Worm (Caenorhabditis elegans) whole organism, early embryonic: ENCODE results near the gene nipi-3.

Experiments
- B0310.2 ChIP-seq: sonication (generic microtip); optimal IDR thresholded peaks from 2 replicates; lab custom pipeline; 2016; ENCODE audit warnings: mild to moderate bottlenecking, missing genetic modification characterization, missing compliant biosample characterization
- F13C5.2 ChIP-seq: sonication (generic microtip); optimal IDR thresholded peaks from 2 replicates; lab custom pipeline; 2017; ENCODE audit warnings: mild to moderate bottlenecking, missing genetic modification characterization, inconsistent platforms, missing compliant biosample characterization
- aly-1 ChIP-seq: sonication (generic microtip); optimal IDR thresholded peaks from 2 replicates; lab custom pipeline; 2016; ENCODE audit warnings: missing genetic modification characterization, missing compliant biosample characterization
- ama-1 ChIP-seq: fragments of 150-350 bp; optimal IDR thresholded peaks from 2 replicates; lab custom pipeline; 2014
- ceh-13 ChIP-seq: fragments of 200-800 bp; sonication (Bioruptor generic); optimal IDR thresholded peaks from 2 replicates; lab custom pipeline; 2018; ENCODE audit warnings: mild to moderate bottlenecking, missing genetic modification characterization, missing compliant biosample characterization
- ceh-36 ChIP-seq: sonication (generic microtip); optimal IDR thresholded peaks from 2 replicates; lab custom pipeline; 2016; ENCODE audit warnings: missing genetic modification characterization, inconsistent platforms, missing compliant biosample characterization
- ets-7 ChIP-seq: sonication (generic microtip); optimal IDR thresholded peaks from 2 replicates; lab custom pipeline; 2016; ENCODE audit warnings: missing genotype, missing genetic modification characterization, missing compliant biosample characterization
- flt-1 ChIP-seq: fragments of 200-800 bp; sonication (Bioruptor generic); IDR thresholded peaks from 2 replicates; pipeline ENCODE4 v1.3.6; 2022; ENCODE audit warnings: missing genetic modification characterization, missing compliant biosample characterization
- hmbx-1 ChIP-seq: sonication (generic microtip); optimal IDR thresholded peaks from 2 replicates; lab custom pipeline; 2016; ENCODE audit warnings: mild to moderate bottlenecking, missing genetic modification characterization, missing compliant biosample characterization
- hmg-4 ChIP-seq: fragments of 200-800 bp; sonication (Bioruptor generic); optimal IDR thresholded peaks from 2 replicates; lab custom pipeline; 2018; ENCODE audit warnings: mild to moderate bottlenecking, missing genetic modification characterization, missing compliant biosample characterization
- hnd-1 ChIP-seq: sonication (generic microtip); optimal IDR thresholded peaks from 2 replicates; lab custom pipeline; 2016; ENCODE audit warnings: missing genetic modification characterization, missing compliant biosample characterization
- pes-1 ChIP-seq: fragments of 200-800 bp; sonication (Bioruptor generic); IDR thresholded peaks from 2 replicates; pipeline ENCODE4 v1.3.6; 2022; ENCODE audit warnings: missing genetic modification reagents, missing genetic modification characterization, missing compliant biosample characterization
- scrt-1 ChIP-seq: fragments of 200-800 bp; sonication (Bioruptor generic); IDR thresholded peaks from 2 replicates; pipeline ENCODE4 v1.3.6; 2022; ENCODE audit warnings: missing genetic modification characterization, missing compliant biosample characterization
- sea-1 ChIP-seq: fragments of 200-800 bp; sonication (Bioruptor generic); conservative IDR thresholded peaks from 2 replicates; pipeline ENCODE4 v1.3.6; 2022; ENCODE audit warnings: missing genetic modification characterization, missing compliant biosample characterization
- tbx-11 ChIP-seq: fragments of 200-800 bp; sonication (Bioruptor generic); IDR thresholded peaks from 2 replicates; pipeline ENCODE4 v1.3.6; 2022; ENCODE audit warnings: missing genetic modification characterization, missing compliant biosample characterization
- tbx-37 ChIP-seq: fragments of 200-800 bp; sonication (Bioruptor generic); conservative IDR thresholded peaks from 2 replicates; pipeline ENCODE4 v1.3.6; 2022; ENCODE audit warnings: missing genetic modification reagents, missing genetic modification characterization, missing compliant biosample characterization
- tra-4 ChIP-seq: sonication (generic microtip); optimal IDR thresholded peaks from 2 replicates; lab custom pipeline; 2017; ENCODE audit warnings: missing genetic modification characterization, missing compliant biosample characterization

nipi-3 gene

DNA sequence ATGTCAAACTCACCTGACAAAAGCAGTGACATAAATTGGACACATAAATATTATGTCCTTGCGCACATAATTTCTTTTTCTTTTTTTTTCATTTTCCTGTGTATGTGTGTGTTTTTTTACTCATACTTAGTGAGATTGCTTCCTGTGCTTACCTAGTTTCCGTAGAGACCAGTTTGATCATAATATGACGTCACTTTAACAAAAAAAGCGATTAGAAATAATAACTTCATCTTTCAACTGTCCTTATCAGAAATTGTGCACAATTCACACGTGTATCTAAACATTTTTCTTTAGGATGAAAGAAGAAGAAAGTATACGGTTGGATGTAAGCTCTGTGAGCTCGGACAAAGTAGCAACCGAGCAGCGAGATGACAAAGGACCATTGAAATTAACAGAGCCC is 14.3 kb downstream of the nipi-3 start:
- TF ChIP-seq sea-1 (no peak), flt-1 (GFP tag; lab: Robert Waterston, UW) (no peak)

- TF ChIP-seq tra-4 (tag; lab: Kevin White, UChicago): no peak
- no peak for TF ChIP-seq ceh-36
- no peak for TF ChIP-seq B0310.2 (tag; lab: Kevin White, UChicago)
- no peak for TF ChIP-seq aly-1
These were observed 18.5 kb downstream of the nipi-3 start for ce11 chrX:15626119-15626850.

ce11 chrX:15627814-15628213 is 20.0 kb downstream of the nipi-3 start:
- TF ChIP-seq ets-7 (tag; lab: Kevin White, UChicago) (no peak), ceh-36 (no peak), ama-1 (lab: Kevin White, UChicago) (no peak), tbx-37 (GFP tag; lab: Robert Waterston, UW) (no peak), B0310.2 (tag; lab: Kevin White, UChicago) (no peak), F13C5.2 (tag; lab: Kevin White, UChicago) (no peak), tra-4 (tag; lab: Kevin White, UChicago) (no peak), tbx-11 (GFP tag; lab: Robert Waterston, UW) (no peak), sea-1 (no peak), flt-1 (GFP tag; lab: Robert Waterston, UW) (no peak), aly-1 (no peak), ceh-13 (GFP tag; lab: Kevin White, UChicago) (no peak), hnd-1 (tag; lab: Kevin White, UChicago) (no peak), scrt-1 (GFP tag; lab: Robert Waterston, UW) (no peak), hmg-4 (GFP tag; lab: Kevin White, UChicago) (no peak), hmbx-1 (tag; lab: Kevin White, UChicago) (no peak)

DNA sequence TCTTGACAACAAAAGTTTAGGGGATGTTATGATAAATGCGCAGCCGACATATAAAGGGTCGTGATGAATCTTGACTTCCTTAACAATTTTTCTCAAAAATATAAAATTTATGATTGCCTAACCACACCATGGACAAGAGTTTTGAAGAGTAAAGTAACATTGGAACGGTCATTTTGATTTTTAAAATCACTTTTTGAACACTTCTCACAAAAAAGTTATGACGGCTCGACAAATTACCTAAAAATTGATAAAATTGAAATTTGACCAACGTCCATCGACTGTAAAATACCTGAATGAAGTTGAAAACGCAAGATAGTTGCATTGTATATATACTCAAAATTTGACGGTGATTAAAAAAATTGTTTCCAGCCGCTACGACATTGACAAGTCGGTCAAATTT is 21.2 kb downstream of the nipi-3 start:
- TF ChIP-seq tra-4 (tag; lab: Kevin White, UChicago): no peak
- TF ChIP-seq ets-7 (tag; lab: Kevin White, UChicago): no peak
- no peak for TF ChIP-seq hnd-1 (tag; lab: Kevin White, UChicago)
- TF ChIP-seq ama-1 (lab: Kevin White, UChicago): no peak
- TF ChIP-seq pes-1 (GFP tag; lab: Robert Waterston, UW): no peak
- no peak for TF ChIP-seq hmg-4 (GFP tag; lab: Kevin White, UChicago)

- TF ChIP-seq tra-4 (tag; lab: Kevin White, UChicago) (no peak), hmg-4 (GFP tag; lab: Kevin White, UChicago) (no peak), hmbx-1 (tag; lab: Kevin White, UChicago) (no peak), tbx-11 (GFP tag; lab: Robert Waterston, UW) (no peak), scrt-1 (GFP tag; lab: Robert Waterston, UW) (no peak), flt-1 (GFP tag; lab: Robert Waterston, UW) (no peak), tbx-37 (GFP tag; lab: Robert Waterston, UW) (no peak), ceh-36 (no peak), ets-7 (tag; lab: Kevin White, UChicago) (no peak), aly-1 (no peak), sea-1 (no peak), hnd-1 (tag; lab: Kevin White, UChicago) (no peak), ama-1 (lab: Kevin White, UChicago) (no peak)
These were observed 21.8 kb downstream of the nipi-3 start for ce11 chrX:15629615-15630014.

DNA sequence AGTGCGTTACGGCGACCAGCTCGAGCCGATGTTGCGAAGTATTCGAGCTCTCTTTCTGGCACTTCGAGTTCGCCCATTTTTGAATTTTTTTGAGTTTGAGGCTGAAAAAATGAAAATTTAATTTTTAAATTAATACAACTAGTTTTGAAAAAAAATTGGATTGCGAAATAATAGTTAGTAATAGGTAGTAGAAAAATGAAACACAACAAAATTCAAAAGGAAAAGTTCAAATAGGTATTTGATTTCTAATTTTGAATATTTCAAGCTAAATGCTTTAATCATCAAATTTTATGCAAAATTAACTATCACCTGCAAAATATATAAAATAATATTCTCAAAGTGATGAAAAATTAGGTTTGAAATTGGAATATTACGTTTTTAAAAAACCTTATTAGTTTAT is 22.6 kb downstream of the nipi-3 start, which contains the start of gene K09E9.4:
K09E9.4 (minus strand) TSS at position 101 of the 400 bp plus-strand sequence.
- no peak for TF ChIP-seq aly-1
- TF ChIP-seq tbx-37 (GFP tag; lab: Robert Waterston, UW): no peak
- no peak for TF ChIP-seq F13C5.2 (tag; lab: Kevin White, UChicago)
- TF ChIP-seq hmbx-1 (tag; lab: Kevin White, UChicago): no peak
- no peak for TF ChIP-seq hnd-1 (tag; lab: Kevin White, UChicago)
- no peak for TF ChIP-seq ceh-13 (GFP tag; lab: Kevin White, UChicago)
- no peak for TF ChIP-seq scrt-1 (GFP tag; lab: Robert Waterston, UW)

ce11 chrX:15630790-15631204 is 23.0 kb downstream of the nipi-3 start:
- TF ChIP-seq ceh-36 (no peak), ceh-13 (GFP tag; lab: Kevin White, UChicago) (no peak), F13C5.2 (tag; lab: Kevin White, UChicago) (peak; percentile 19), tbx-11 (GFP tag; lab: Robert Waterston, UW) (no peak), ama-1 (lab: Kevin White, UChicago) (no peak)

- TF ChIP-seq tbx-11 (GFP tag; lab: Robert Waterston, UW) (no peak), ceh-36 (no peak), F13C5.2 (tag; lab: Kevin White, UChicago) (no peak), sea-1 (no peak), hnd-1 (tag; lab: Kevin White, UChicago) (no peak), ets-7 (tag; lab: Kevin White, UChicago) (no peak), tbx-37 (GFP tag; lab: Robert Waterston, UW) (no peak), flt-1 (GFP tag; lab: Robert Waterston, UW) (no peak), scrt-1 (GFP tag; lab: Robert Waterston, UW) (no peak), B0310.2 (tag; lab: Kevin White, UChicago) (no peak), ceh-13 (GFP tag; lab: Kevin White, UChicago) (no peak), pes-1 (GFP tag; lab: Robert Waterston, UW) (no peak)
These were observed 26.2 kb downstream of the nipi-3 start for ce11 chrX:15633964-15634363.
